Worm (Caenorhabditis elegans) whole organism, late embryonic: Measurements from ENCODE around the gene C02H6.1.

Experiments
- C08G9.2 ChIP-seq: sonication (generic microtip); optimal IDR thresholded peaks from 2 replicates; lab custom pipeline; 2016; ENCODE audit warnings: mild to moderate bottlenecking, missing genetic modification characterization, moderate library complexity, missing compliant biosample characterization
- C38D4.7 ChIP-seq: fragments of 200-800 bp; sonication (Bioruptor generic); optimal IDR thresholded peaks from 2 replicates; lab custom pipeline; 2018; ENCODE audit warnings: mild to moderate bottlenecking, missing genetic modification characterization, moderate library complexity, missing compliant biosample characterization
- F13H6.1 ChIP-seq: sonication (generic microtip); optimal IDR thresholded peaks from 2 replicates; lab custom pipeline; 2016; ENCODE audit warnings: missing genetic modification characterization, missing compliant biosample characterization
- K02D7.2 ChIP-seq: sonication (generic microtip); optimal IDR thresholded peaks from 2 replicates; lab custom pipeline; 2017; ENCODE audit warnings: mild to moderate bottlenecking, missing genetic modification characterization, missing compliant biosample characterization
- T23F11.4 ChIP-seq: fragments of 200-800 bp; sonication (Bioruptor generic); optimal IDR thresholded peaks from 2 replicates; lab custom pipeline; 2018; ENCODE audit warnings: mild to moderate bottlenecking, missing genetic modification characterization, missing compliant biosample characterization
- ceh-14 ChIP-seq: sonication (generic microtip); optimal IDR thresholded peaks from 2 replicates; lab custom pipeline; 2016; ENCODE audit warnings: missing genotype, missing genetic modification characterization, missing compliant biosample characterization
- ceh-19 ChIP-seq: fragments of 200-800 bp; sonication (Bioruptor generic); optimal IDR thresholded peaks from 2 replicates; lab custom pipeline; 2018; ENCODE audit warnings: mild to moderate bottlenecking, missing genetic modification characterization, missing compliant biosample characterization
- ceh-2 ChIP-seq: sonication (generic microtip); optimal IDR thresholded peaks from 2 replicates; lab custom pipeline; 2016; ENCODE audit warnings: missing genotype, missing genetic modification characterization, missing compliant biosample characterization
- ceh-22 ChIP-seq: sonication (generic microtip); optimal IDR thresholded peaks from 2 replicates; lab custom pipeline; 2017; ENCODE audit warnings: missing biosample characterization, missing genetic modification characterization
- ceh-30 ChIP-seq: fragments of 150-350 bp; optimal IDR thresholded peaks from 2 replicates; lab custom pipeline; 2014; ENCODE audit warnings: missing biosample characterization, missing genetic modification characterization
- ceh-45 ChIP-seq: fragments of 200-800 bp; sonication (Bioruptor generic); IDR thresholded peaks from 2 replicates; pipeline ENCODE4 v1.3.6; 2022; ENCODE audit warnings: missing genetic modification reagents, missing genetic modification characterization, missing compliant biosample characterization
- ceh-48 ChIP-seq: sonication (generic microtip); optimal IDR thresholded peaks from 2 replicates; lab custom pipeline; 2016; ENCODE audit warnings: missing genetic modification characterization, inconsistent platforms, missing compliant biosample characterization
- ceh-6 ChIP-seq: fragments of 200-800 bp; sonication (Bioruptor generic); optimal IDR thresholded peaks from 2 replicates; lab custom pipeline; 2018; ENCODE audit warnings: mild to moderate bottlenecking, missing genetic modification characterization, missing compliant biosample characterization
- che-1 ChIP-seq: sonication (generic microtip); optimal IDR thresholded peaks from 2 replicates; lab custom pipeline; 2016; ENCODE audit warnings: mild to moderate bottlenecking, missing genetic modification characterization, missing compliant biosample characterization
- elt-2 ChIP-seq: sonication (generic microtip); optimal IDR thresholded peaks from 2 replicates; lab custom pipeline; 2016; ENCODE audit warnings: missing genetic modification reagents, missing genetic modification characterization, missing compliant biosample characterization
- elt-4 ChIP-seq: sonication (generic microtip); optimal IDR thresholded peaks from 2 replicates; lab custom pipeline; 2016; ENCODE audit warnings: missing genetic modification characterization, missing compliant biosample characterization
- fkh-6 ChIP-seq: sonication (generic microtip); optimal IDR thresholded peaks from 2 replicates; lab custom pipeline; 2016; ENCODE audit warnings: missing genetic modification characterization, missing compliant biosample characterization
- gmeb-2 ChIP-seq: sonication (generic microtip); optimal IDR thresholded peaks from 2 replicates; lab custom pipeline; 2016; ENCODE audit warnings: missing genetic modification characterization, inconsistent platforms, missing compliant biosample characterization
- hlh-30 ChIP-seq: sonication (generic microtip); optimal IDR thresholded peaks from 2 replicates; lab custom pipeline; 2017; ENCODE audit warnings: antibody characterized with exemption, missing genetic modification characterization, missing compliant biosample characterization; ENCODE audit not compliant: insufficient read depth
- hlh-6 ChIP-seq: sonication (generic microtip); optimal IDR thresholded peaks from 2 replicates; lab custom pipeline; 2016; ENCODE audit warnings: missing genotype, missing genetic modification characterization, missing compliant biosample characterization
- lim-6 ChIP-seq: sonication (generic microtip); optimal IDR thresholded peaks from 2 replicates; lab custom pipeline; 2016; ENCODE audit warnings: missing genetic modification characterization, missing compliant biosample characterization
- nhr-11 ChIP-seq: fragments of 150-350 bp; optimal IDR thresholded peaks from 2 replicates; lab custom pipeline; 2014; ENCODE audit warnings: missing biosample characterization, missing genetic modification characterization
- npax-4 ChIP-seq: sonication (generic microtip); optimal IDR thresholded peaks from 2 replicates; lab custom pipeline; 2016; ENCODE audit warnings: missing genetic modification characterization, missing compliant biosample characterization
- odd-2 ChIP-seq: sonication (generic microtip); optimal IDR thresholded peaks from 2 replicates; lab custom pipeline; 2017; ENCODE audit warnings: antibody characterized with exemption, mild to moderate bottlenecking, missing genetic modification characterization, missing compliant biosample characterization
- pag-3 ChIP-seq: sonication (generic microtip); optimal IDR thresholded peaks from 2 replicates; lab custom pipeline; 2016; ENCODE audit warnings: missing compliant biosample characterization, missing genetic modification characterization, borderline replicate concordance
- pqm-1 ChIP-seq: sonication (generic microtip); optimal IDR thresholded peaks from 2 replicates; lab custom pipeline; 2016; ENCODE audit warnings: missing genetic modification characterization, missing compliant biosample characterization
- pros-1 ChIP-seq: fragments of 150-350 bp; optimal IDR thresholded peaks from 2 replicates; lab custom pipeline; 2014; ENCODE audit warnings: missing biosample characterization, missing genetic modification reagents, missing genetic modification characterization
- ref-2 ChIP-seq: sonication (generic microtip); optimal IDR thresholded peaks from 2 replicates; lab custom pipeline; 2016; ENCODE audit warnings: missing genetic modification characterization, missing compliant biosample characterization
- rnt-1 ChIP-seq: sonication (generic microtip); optimal IDR thresholded peaks from 2 replicates; lab custom pipeline; 2016; ENCODE audit warnings: missing genetic modification characterization, missing compliant biosample characterization
- sdc-2 ChIP-seq: sonication (generic microtip); optimal IDR thresholded peaks from 2 replicates; lab custom pipeline; 2016; ENCODE audit warnings: missing genotype, missing genetic modification characterization, missing compliant biosample characterization
- sox-2 ChIP-seq: fragments of 200-800 bp; sonication (Bioruptor generic); IDR thresholded peaks from 2 replicates; pipeline ENCODE4 v1.3.6; 2022; ENCODE audit warnings: missing genetic modification reagents, missing genetic modification characterization, missing compliant biosample characterization
- syd-9 ChIP-seq: sonication (generic microtip); optimal IDR thresholded peaks from 2 replicates; lab custom pipeline; 2016; ENCODE audit warnings: mild to moderate bottlenecking, missing genetic modification characterization, moderate library complexity, missing compliant biosample characterization
- tbx-2 ChIP-seq: sonication (generic microtip); optimal IDR thresholded peaks from 2 replicates; lab custom pipeline; 2016; ENCODE audit warnings: missing genetic modification characterization, missing compliant biosample characterization
- tbx-7 ChIP-seq: sonication (generic microtip); optimal IDR thresholded peaks from 2 replicates; lab custom pipeline; 2016; ENCODE audit warnings: missing genotype, missing genetic modification characterization, missing compliant biosample characterization
- ttx-3 ChIP-seq: sonication (generic microtip); optimal IDR thresholded peaks from 2 replicates; lab custom pipeline; 2016; ENCODE audit warnings: missing genetic modification reagents, missing genetic modification characterization, missing compliant biosample characterization
- unc-3 ChIP-seq, 2 experiments: fragments of 200-800 bp in 1 of 2; sonication (Bioruptor generic) in 1 of 2; sonication (generic microtip) in 1 of 2; conservative IDR thresholded peaks in 1 of 2; optimal IDR thresholded peaks in 1 of 2; 2 replicates each; pipeline versions ENCODE4 v1.3.6 to Lab custom; 2016 to 2022; ENCODE audit warnings: missing compliant biosample characterization in 2 of 2, missing genetic modification characterization in 2 of 2, missing genetic modification reagents in 1 of 2
- unc-42 ChIP-seq: sonication (generic microtip); optimal IDR thresholded peaks from 2 replicates; lab custom pipeline; 2016; ENCODE audit warnings: missing genotype, missing genetic modification characterization, missing compliant biosample characterization
- unc-86 ChIP-seq: sonication (generic microtip); optimal IDR thresholded peaks from 2 replicates; lab custom pipeline; 2016; ENCODE audit warnings: missing genetic modification characterization, missing compliant biosample characterization
- ztf-16 ChIP-seq: sonication (generic microtip); optimal IDR thresholded peaks from 2 replicates; lab custom pipeline; 2017; ENCODE audit warnings: missing genetic modification characterization, missing compliant biosample characterization

C02H6.1 gene

ce11 chrV:7431016-7431415 lies 41.3 kb upstream of the C02H6.1 start, which contains the start of gene srw-71:
Gene srw-71, minus strand, starts transcription at chrV:7431116.
- TF ChIP-seq gmeb-2 (tag; lab: Kevin White, UChicago) (no peak), ceh-22 (tag; lab: Kevin White, UChicago) (no peak)

DNA sequence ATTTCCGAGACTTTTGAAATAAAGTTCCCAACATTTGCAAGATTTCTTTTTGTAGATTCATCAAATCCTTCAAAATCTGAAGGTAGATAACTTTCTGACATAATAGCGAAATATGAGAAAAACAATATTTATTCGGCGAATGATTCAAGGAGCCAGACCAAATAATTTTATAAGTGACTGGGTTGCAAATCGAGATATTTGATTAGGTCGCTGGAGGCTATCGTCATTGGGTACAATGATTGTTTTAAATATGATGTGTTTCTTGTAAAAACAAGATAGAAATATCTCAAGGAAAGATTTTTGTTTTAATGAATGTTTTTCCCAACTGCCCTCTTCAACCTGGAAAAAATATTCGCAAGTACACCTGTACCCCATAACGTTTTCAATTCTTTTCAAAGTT lies 39.2 kb upstream of the C02H6.1 start, which contains the start of gene srw-69:
TSS of gene srw-69 (minus strand) at position 101 of the 400 bp plus-strand sequence.
- TF ChIP-seq fkh-6 (tag; lab: Kevin White, UChicago) (no peak), ttx-3 (tag; lab: Kevin White, UChicago) (no peak), unc-42 (tag; lab: Kevin White, UChicago) (no peak), C38D4.7 (GFP tag; lab: Kevin White, UChicago) (no peak), tbx-2 (tag; lab: Kevin White, UChicago) (no peak), che-1 (tag; lab: Kevin White, UChicago) (no peak), sdc-2 (tag; lab: Kevin White, UChicago) (no peak), elt-2 (tag; lab: Kevin White, UChicago) (no peak), nhr-11 (tag; lab: Kevin White, UChicago) (no peak), odd-2 (tag; lab: Kevin White, UChicago) (no peak), T23F11.4 (no peak), ceh-6 (no peak), ceh-14 (tag; lab: Kevin White, UChicago) (no peak), K02D7.2 (tag; lab: Kevin White, UChicago) (no peak), hlh-30 (tag; lab: Kevin White, UChicago) (no peak), F13H6.1 (no peak), pros-1 (tag; lab: Kevin White, UChicago) (no peak), ztf-16 (no peak), ceh-48 (tag; lab: Kevin White, UChicago) (no peak), npax-4 (tag; lab: Kevin White, UChicago) (no peak)
- TF ChIP-seq, all 69 proteins: peak for 0

DNA sequence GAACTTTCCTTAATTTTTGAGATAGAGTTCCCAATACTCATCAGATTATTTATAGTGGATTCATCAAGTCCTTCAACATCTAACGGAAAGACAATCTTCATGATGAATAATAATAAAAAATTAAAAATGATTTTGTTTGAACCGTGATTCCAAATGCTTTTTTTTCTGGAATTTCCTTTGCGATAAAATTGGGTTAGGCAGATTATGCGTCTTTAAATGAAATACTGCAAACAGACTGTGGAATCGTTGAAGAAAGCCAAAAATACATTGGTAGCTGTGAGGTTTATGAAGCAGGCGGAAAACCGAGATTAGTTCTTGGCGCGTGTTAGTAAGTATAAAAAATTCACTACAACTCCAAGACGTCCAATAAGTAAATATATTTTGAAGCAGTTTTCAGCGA lies 36.9 kb upstream of the C02H6.1 start, which contains the start of gene srw-68:
TSS of gene srw-68 (minus strand) at position 101 of the 400 bp plus-strand sequence.
- TF ChIP-seq unc-3 (GFP tag; conservative IDR thresholded peaks at IDR 0.05; lab: Robert Waterston, UW) (no peak), unc-3 (tag; optimal IDR thresholded peaks at IDR 0.05; lab: Kevin White, UChicago) (no peak), rnt-1 (no peak), C38D4.7 (GFP tag; lab: Kevin White, UChicago) (no peak), elt-4 (tag; lab: Kevin White, UChicago) (no peak), C08G9.2 (tag; lab: Kevin White, UChicago) (no peak), ref-2 (tag; lab: Kevin White, UChicago) (no peak), gmeb-2 (tag; lab: Kevin White, UChicago) (no peak), syd-9 (tag; lab: Kevin White, UChicago) (no peak), tbx-7 (tag; lab: Kevin White, UChicago) (no peak), K02D7.2 (tag; lab: Kevin White, UChicago) (no peak)

ce11 chrV:7424336-7424735 lies 34.7 kb upstream of the C02H6.1 start, which contains the start of gene F18E3.10:
Gene F18E3.10, minus strand, starts transcription at chrV:7424436.
- TF ChIP-seq pag-3 (tag; lab: Kevin White, UChicago), result no peak

DNA sequence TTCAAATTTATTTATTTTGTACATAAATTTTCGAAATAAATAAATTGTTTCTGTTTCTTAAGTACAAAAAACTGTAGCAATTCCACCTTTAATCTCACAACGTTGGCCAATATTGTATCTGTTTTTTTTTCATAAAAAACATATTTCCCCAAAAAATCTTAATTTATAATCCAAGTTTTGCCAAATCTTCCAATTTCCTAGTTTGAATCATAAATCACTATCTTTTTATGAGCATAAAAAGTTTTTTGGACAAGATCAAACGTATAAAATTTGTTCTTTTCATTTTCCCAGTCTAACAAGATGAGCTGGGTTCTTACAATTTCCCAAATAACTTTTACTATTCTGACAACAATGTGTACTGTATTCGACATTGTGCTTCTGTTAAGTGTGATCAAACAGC lies 30.5 kb upstream of the C02H6.1 start, which contains the start of gene srxa-4:
TSS of gene srxa-4 (plus strand) at position 301 of the 400 bp plus-strand sequence.
- no peak for TF ChIP-seq ceh-2 (tag; lab: Kevin White, UChicago)
- no peak for TF ChIP-seq fkh-6 (tag; lab: Kevin White, UChicago)
- TF ChIP-seq hlh-6, result no peak
- no peak for TF ChIP-seq syd-9 (tag; lab: Kevin White, UChicago)
- no peak for TF ChIP-seq pros-1 (tag; lab: Kevin White, UChicago)
- no peak for TF ChIP-seq ceh-45 (GFP tag; lab: Robert Waterston, UW)
- TF ChIP-seq sox-2, result no peak
- TF ChIP-seq unc-86 (tag; lab: Kevin White, UChicago), result no peak
- no peak for TF ChIP-seq pqm-1 (tag; lab: Kevin White, UChicago)
- no peak for TF ChIP-seq nhr-11 (tag; lab: Kevin White, UChicago)
- TF ChIP-seq hlh-30 (tag; lab: Kevin White, UChicago), result no peak
- TF ChIP-seq ceh-30, result no peak
- no peak for TF ChIP-seq ceh-19 (GFP tag; lab: Kevin White, UChicago)
- TF ChIP-seq lim-6 (tag; lab: Kevin White, UChicago), result no peak
- TF ChIP-seq che-1 (tag; lab: Kevin White, UChicago), result no peak
- TF ChIP-seq rnt-1, result no peak
